Worm (Caenorhabditis elegans): ENCODE measurements around the gene Y57G7A.5.
A peak's percentile ranks its signal among the peaks of the same experiment; 100 is the strongest.

Gene Y57G7A.5

DNA sequence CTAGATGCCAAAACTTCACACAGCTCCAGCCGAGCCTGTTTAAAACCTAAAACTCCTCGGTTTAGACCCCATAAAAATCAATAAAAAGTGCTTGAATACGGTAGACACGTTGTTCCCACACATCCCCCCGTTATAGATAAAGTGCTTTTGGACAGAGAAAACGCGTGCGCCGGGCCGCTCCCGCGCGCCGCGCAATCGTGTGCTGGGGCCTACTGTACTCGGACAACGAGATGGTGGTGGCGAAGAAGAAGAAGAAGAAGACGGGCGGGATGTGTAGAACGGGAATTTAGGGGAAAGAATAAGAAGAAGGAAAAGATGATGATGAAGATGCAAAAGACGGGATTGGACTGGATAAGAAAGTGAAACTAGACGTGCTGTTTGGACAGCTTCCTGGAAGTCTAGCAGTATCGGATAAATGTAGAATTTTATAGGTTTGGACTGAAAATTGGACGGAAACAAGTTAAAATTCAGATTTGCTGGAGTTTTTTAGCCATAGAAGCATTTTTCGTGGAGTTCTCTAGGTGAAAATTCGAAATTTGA is 30.8 kb downstream of the Y57G7A.5 start:
- TF ChIP-seq tab-1 (GFP tag; IDR thresholded peaks at IDR 0.05) (no peak), ztf-23 (GFP tag; IDR thresholded peaks at IDR 0.05) (no peak), klf-2 (GFP tag; conservative IDR thresholded peaks at IDR 0.05) (peak; percentile 47; the same call in 1 of the 2 replicates)

- TF ChIP-seq ztf-23 (GFP tag; IDR thresholded peaks at IDR 0.05), result no peak
- no peak for TF ChIP-seq ref-1 (GFP tag; conservative IDR thresholded peaks at IDR 0.05)
- TF ChIP-seq cog-1 (tag; optimal IDR thresholded peaks at IDR 0.05), result peak; percentile 28
These were observed 32.9 kb downstream of the Y57G7A.5 start for ce11 chrII:1242475-1242874.

- TF ChIP-seq med-1 (GFP tag; optimal IDR thresholded peaks at IDR 0.05; ENCODE audit: insufficient read depth) (no peak), ref-1 (GFP tag; conservative IDR thresholded peaks at IDR 0.05) (no peak)
These were observed 34.1 kb downstream of the Y57G7A.5 start for ce11 chrII:1241176-1241730.

DNA sequence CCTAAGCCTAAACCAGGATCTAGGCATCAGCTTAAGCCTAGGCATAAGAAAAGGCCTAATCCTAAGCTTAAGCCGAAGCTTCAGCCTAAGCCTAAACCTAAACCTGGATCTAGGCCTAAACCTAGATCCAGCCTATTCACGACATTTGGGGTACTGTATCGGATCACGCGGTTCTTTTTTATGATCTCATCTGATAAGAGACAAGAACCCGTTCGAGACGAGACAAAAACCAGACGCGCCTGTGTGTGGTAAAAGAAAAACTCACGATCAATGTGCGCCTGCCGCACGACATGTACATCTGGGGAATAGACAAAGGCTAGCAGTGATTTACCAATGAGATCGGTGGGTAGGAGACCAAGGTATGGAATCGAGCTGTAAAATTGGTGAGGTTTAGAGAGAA is 34.9 kb downstream of the Y57G7A.5 start:
- TF ChIP-seq tab-1 (GFP tag; IDR thresholded peaks at IDR 0.05) (no peak), ref-1 (GFP tag; conservative IDR thresholded peaks at IDR 0.05) (no peak), flt-1 (GFP tag; IDR thresholded peaks at IDR 0.05) (no peak), ztf-29 (GFP tag; IDR thresholded peaks at IDR 0.05) (no peak), med-1 (GFP tag; optimal IDR thresholded peaks at IDR 0.05; ENCODE audit: insufficient read depth) (no peak), ztf-23 (GFP tag; IDR thresholded peaks at IDR 0.05) (no peak), cog-1 (tag; optimal IDR thresholded peaks at IDR 0.05) (no peak)

ce11 chrII:1239433-1240020 is 35.8 kb downstream of the Y57G7A.5 start:
- TF ChIP-seq flt-1 (GFP tag; IDR thresholded peaks at IDR 0.05) (0 out of 2 replicates have a peak, but pooled peaks have one; percentile 6), med-1 (GFP tag; optimal IDR thresholded peaks at IDR 0.05; ENCODE audit: insufficient read depth) (no peak)

DNA sequence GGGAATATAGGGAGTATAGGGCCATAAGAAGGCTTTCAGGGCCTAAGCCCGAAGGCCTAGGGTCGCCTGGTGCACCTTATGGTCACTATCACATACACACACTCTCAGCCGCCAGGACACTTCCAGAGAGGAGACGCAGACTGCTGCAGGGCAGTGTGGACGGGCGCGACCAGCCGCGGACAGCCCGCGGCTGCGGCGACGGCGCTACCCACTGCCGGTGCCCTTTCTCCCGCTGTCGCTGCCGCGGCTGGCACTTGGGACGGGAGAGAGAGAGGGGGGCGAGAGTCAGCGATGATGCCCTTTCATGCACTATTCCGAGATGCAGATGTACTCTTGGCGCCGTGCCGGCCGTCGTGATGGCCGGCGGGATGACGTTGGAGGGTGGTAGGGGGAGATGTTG is 37.5 kb downstream of the Y57G7A.5 start:
- TF ChIP-seq flt-1 (GFP tag; IDR thresholded peaks at IDR 0.05) (0 out of 2 replicates have a peak, but pooled peaks have one; percentile 6), tab-1 (GFP tag; IDR thresholded peaks at IDR 0.05) (0 out of 2 replicates have a peak, but pooled peaks have one; percentile 44), ztf-29 (GFP tag; IDR thresholded peaks at IDR 0.05) (0 out of 2 replicates have a peak, but pooled peaks have one; percentile 6), med-1 (GFP tag; optimal IDR thresholded peaks at IDR 0.05; ENCODE audit: insufficient read depth) (no peak), ref-1 (GFP tag; conservative IDR thresholded peaks at IDR 0.05) (no peak)

DNA sequence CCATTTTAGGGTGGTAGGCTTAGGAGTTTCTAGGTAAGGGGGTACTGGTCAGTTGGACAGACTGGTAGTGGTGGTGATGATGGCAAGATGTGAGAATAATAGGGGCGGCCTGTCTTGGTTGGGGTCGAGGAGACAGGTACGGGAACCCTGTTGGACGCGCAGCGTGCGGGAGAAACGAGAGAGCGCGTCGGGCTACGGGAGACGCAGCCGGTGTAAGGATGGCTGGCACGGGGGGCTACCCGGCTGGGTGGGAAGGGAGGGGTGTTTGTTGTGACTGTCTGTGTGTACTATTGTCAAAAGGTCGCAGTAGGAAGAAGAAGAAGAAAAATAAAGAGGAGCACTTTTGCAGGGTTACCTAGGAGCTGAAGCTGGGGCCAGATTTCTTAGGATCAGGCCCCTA is 38.9 kb downstream of the Y57G7A.5 start:
- TF ChIP-seq ztf-29 (GFP tag; IDR thresholded peaks at IDR 0.05) (no peak), flt-1 (GFP tag; IDR thresholded peaks at IDR 0.05) (0 out of 2 replicates have a peak, but pooled peaks have one; percentile 47)

DNA sequence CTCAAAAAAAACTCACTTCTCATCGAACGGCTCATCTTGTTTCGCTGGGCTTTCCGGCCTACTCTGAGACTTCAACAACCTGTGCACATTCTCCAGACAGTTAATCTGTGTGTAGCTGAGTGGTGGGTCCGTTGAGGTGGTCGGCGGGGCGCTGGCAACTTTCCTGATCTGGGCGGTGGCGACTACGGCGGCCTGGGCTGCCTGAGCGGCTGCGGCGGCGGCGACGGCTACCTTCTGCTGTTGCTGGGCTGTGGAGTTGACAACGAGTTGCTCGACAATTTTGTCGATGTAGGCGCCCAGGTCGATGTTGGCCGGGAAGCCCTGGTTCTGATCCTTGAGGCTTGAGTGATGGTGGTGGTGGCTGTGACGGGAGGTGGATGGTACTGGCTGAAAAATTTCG is 39.3 kb downstream of the Y57G7A.5 start:
- TF ChIP-seq klf-2 (GFP tag; conservative IDR thresholded peaks at IDR 0.05) (no peak), ref-1 (GFP tag; conservative IDR thresholded peaks at IDR 0.05) (no peak), ztf-29 (GFP tag; IDR thresholded peaks at IDR 0.05) (no peak), med-1 (GFP tag; optimal IDR thresholded peaks at IDR 0.05; ENCODE audit: insufficient read depth) (no peak), flt-1 (GFP tag; IDR thresholded peaks at IDR 0.05) (no peak), cog-1 (tag; optimal IDR thresholded peaks at IDR 0.05) (no peak), T22C8.4 (GFP tag; IDR thresholded peaks at IDR 0.05) (no peak)

ce11 chrII:1234971-1235370 is 40.4 kb downstream of the Y57G7A.5 start:
- TF ChIP-seq flt-1 (GFP tag; IDR thresholded peaks at IDR 0.05) (no peak), T22C8.4 (GFP tag; IDR thresholded peaks at IDR 0.05) (no peak), klf-2 (GFP tag; conservative IDR thresholded peaks at IDR 0.05) (no peak), ztf-29 (GFP tag; IDR thresholded peaks at IDR 0.05) (no peak), ref-1 (GFP tag; conservative IDR thresholded peaks at IDR 0.05) (no peak), cog-1 (tag; optimal IDR thresholded peaks at IDR 0.05) (no peak), med-1 (GFP tag; optimal IDR thresholded peaks at IDR 0.05; ENCODE audit: insufficient read depth) (no peak), tab-1 (GFP tag; IDR thresholded peaks at IDR 0.05) (no peak), ztf-23 (GFP tag; IDR thresholded peaks at IDR 0.05) (no peak)

DNA sequence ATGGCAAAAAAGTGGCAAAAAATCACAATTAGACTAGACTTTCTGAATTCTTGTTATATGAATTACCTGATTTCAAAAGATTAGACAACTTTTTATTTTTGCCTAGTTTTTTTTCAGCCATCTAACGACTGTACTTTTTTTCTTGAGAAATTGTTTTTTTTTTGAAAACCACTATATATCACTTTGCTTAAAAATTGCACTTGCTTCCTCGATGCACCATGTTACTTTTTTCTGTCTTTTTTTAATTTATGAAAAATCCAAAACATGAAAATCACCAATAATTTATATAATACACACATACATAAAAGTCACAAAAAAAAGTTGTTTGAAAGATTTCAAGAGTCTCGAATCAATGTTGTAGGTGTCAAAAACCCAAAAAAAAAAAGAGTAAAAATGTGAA is 42.4 kb downstream of the Y57G7A.5 start:
- TF ChIP-seq ztf-29 (GFP tag; IDR thresholded peaks at IDR 0.05) (no peak), ztf-23 (GFP tag; IDR thresholded peaks at IDR 0.05) (no peak), flt-1 (GFP tag; IDR thresholded peaks at IDR 0.05) (no peak), ref-1 (GFP tag; conservative IDR thresholded peaks at IDR 0.05) (no peak), klf-2 (GFP tag; conservative IDR thresholded peaks at IDR 0.05) (no peak), T22C8.4 (GFP tag; IDR thresholded peaks at IDR 0.05) (no peak), tab-1 (GFP tag; IDR thresholded peaks at IDR 0.05) (no peak), cog-1 (tag; optimal IDR thresholded peaks at IDR 0.05) (no peak), med-1 (GFP tag; optimal IDR thresholded peaks at IDR 0.05; ENCODE audit: insufficient read depth) (no peak)

ce11 chrII:1228943-1229342 is 46.4 kb downstream of the Y57G7A.5 start:
- TF ChIP-seq tab-1 (GFP tag; IDR thresholded peaks at IDR 0.05), result no peak
- TF ChIP-seq ztf-23 (GFP tag; IDR thresholded peaks at IDR 0.05), result no peak
- TF ChIP-seq flt-1 (GFP tag; IDR thresholded peaks at IDR 0.05), result no peak
- no peak for TF ChIP-seq T22C8.4 (GFP tag; IDR thresholded peaks at IDR 0.05)
- no peak for TF ChIP-seq cog-1 (tag; optimal IDR thresholded peaks at IDR 0.05)
- no peak for TF ChIP-seq ref-1 (GFP tag; conservative IDR thresholded peaks at IDR 0.05)
- no peak for TF ChIP-seq ztf-29 (GFP tag; IDR thresholded peaks at IDR 0.05)
- TF ChIP-seq klf-2 (GFP tag; conservative IDR thresholded peaks at IDR 0.05), result no peak
- TF ChIP-seq med-1 (GFP tag; optimal IDR thresholded peaks at IDR 0.05; ENCODE audit: insufficient read depth), result no peak
